Fruit fly (Drosophila melanogaster): ENCODE data around the gene CG15468.

DNA sequence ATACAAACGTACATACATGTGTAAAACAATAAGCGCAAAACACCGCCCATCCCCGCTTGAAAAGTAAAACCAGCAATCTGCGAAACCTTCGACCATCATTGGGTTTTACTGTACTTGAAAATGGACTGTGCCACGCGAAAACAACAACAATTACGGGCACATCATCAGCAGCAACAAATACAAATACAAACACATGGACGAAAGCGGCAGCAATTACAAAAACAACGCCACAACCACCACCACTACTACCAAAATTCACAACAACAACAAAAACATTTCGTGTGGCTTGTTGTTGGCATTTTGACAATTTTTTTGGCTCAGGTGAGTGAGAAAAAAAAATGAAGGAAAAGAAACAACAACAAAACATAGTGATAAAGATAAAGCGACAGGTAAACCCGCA is 20.4 kb downstream of the CG15468 start:
- TF ChIP-seq foxo (GFP tag; optimal IDR thresholded peaks at IDR 0.05), result no peak
- TF ChIP-seq sv (GFP tag; optimal IDR thresholded peaks at IDR 0.05), result no peak
- TF ChIP-seq GATAd (GFP tag; optimal IDR thresholded peaks at IDR 0.05), result no peak
- TF ChIP-seq woc (GFP tag; optimal IDR thresholded peaks at IDR 0.05), result no peak
- no peak for TF ChIP-seq CrebA (GFP tag; optimal IDR thresholded peaks at IDR 0.05; ENCODE audit: borderline replicate concordance)
- no peak for TF ChIP-seq Abd-B (GFP tag; optimal IDR thresholded peaks at IDR 0.05)
- no peak for TF ChIP-seq Myc (optimal IDR thresholded peaks at IDR 0.05)
- TF ChIP-seq usp (GFP tag; optimal IDR thresholded peaks at IDR 0.05), result no peak
- TF ChIP-seq Hr78 (GFP tag; optimal IDR thresholded peaks at IDR 0.05), result no peak
- no peak for TF ChIP-seq lola (GFP tag; optimal IDR thresholded peaks at IDR 0.05)

Data from whole organism, wandering third instar larva.